Worm (Caenorhabditis elegans) whole organism, young adult: ENCODE data around the gene uaf-1.

ENCODE experiments used
- die-1 ChIP-seq: sonication (generic microtip); optimal IDR thresholded peaks from 2 replicates; lab custom pipeline; 2016; ENCODE audit warnings: missing genotype, mild to moderate bottlenecking, missing genetic modification characterization, missing compliant biosample characterization
- hmg-20 ChIP-seq: fragments of 200-800 bp; sonication (Bioruptor generic); IDR thresholded peaks from 2 replicates; pipeline ENCODE4 v1.3.6; 2022; ENCODE audit warnings: missing genetic modification reagents, missing genetic modification characterization, missing compliant biosample characterization
- sea-2 ChIP-seq: fragments of 200-800 bp; sonication (Bioruptor generic); IDR thresholded peaks from 2 replicates; pipeline ENCODE4 v1.3.6; 2022; ENCODE audit warnings: missing genetic modification characterization, missing compliant biosample characterization
- tbp1 ChIP-seq: fragments of 200-800 bp; sonication (Bioruptor generic); optimal IDR thresholded peaks from 2 replicates; lab custom pipeline; 2018; ENCODE audit warnings: mild to moderate bottlenecking, missing genetic modification characterization, missing compliant biosample characterization

- TF ChIP-seq die-1 (tag; lab: Kevin White, UChicago) (no peak), sea-2 (no peak), tbp1 (GFP tag; lab: Kevin White, UChicago) (no peak), hmg-20 (no peak)
Measured at ce11 chrIII:1026261-1026660, 50.1 kb downstream of the uaf-1 start, which contains the start of gene clc-25.
